Worm (Caenorhabditis elegans) whole organism, L4/young adult: ENCODE data around the gene unc-77.

Experiments used
- W03F9.2 ChIP-seq: fragments of 150-350 bp; optimal IDR thresholded peaks from 2 replicates; lab custom pipeline; 2014; ENCODE audit warnings: missing biosample characterization, missing genetic modification characterization
- dao-5 ChIP-seq: sonication (generic microtip); optimal IDR thresholded peaks from 2 replicates; lab custom pipeline; 2016; ENCODE audit warnings: missing genotype, missing genetic modification characterization, moderate library complexity, missing compliant biosample characterization
- him-1 ChIP-seq: sonication (generic microtip); optimal IDR thresholded peaks from 2 replicates; lab custom pipeline; 2016; ENCODE audit warnings: missing genotype, missing genetic modification reagents, missing genetic modification characterization, missing compliant biosample characterization

The unc-77 gene

DNA sequence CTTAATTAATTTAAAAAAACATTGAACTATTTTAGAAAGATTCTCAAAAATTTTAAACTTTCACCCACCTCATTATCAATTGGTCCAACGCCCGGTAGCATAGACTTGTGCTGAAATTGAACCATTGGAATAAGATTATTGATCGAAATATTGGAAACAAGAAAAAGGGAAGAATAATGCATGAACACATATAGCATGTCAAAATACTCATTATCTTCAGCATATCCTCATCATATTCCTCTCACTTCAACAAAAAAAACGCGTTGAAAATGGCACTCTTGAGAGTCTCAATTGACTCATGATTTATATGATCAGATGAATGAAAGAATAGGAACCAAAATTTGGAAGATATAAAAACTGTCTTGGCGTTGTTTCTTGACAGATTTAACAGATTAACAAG lies at the start of gene unc-77:
Gene unc-77 (minus strand): TSS at position 101 of the 400 bp plus-strand sequence.
- TF ChIP-seq W03F9.2 (tag; lab: Kevin White, UChicago) (no peak), dao-5 (tag; lab: Kevin White, UChicago) (no peak), him-1 (tag; lab: Kevin White, UChicago) (no peak)

DNA sequence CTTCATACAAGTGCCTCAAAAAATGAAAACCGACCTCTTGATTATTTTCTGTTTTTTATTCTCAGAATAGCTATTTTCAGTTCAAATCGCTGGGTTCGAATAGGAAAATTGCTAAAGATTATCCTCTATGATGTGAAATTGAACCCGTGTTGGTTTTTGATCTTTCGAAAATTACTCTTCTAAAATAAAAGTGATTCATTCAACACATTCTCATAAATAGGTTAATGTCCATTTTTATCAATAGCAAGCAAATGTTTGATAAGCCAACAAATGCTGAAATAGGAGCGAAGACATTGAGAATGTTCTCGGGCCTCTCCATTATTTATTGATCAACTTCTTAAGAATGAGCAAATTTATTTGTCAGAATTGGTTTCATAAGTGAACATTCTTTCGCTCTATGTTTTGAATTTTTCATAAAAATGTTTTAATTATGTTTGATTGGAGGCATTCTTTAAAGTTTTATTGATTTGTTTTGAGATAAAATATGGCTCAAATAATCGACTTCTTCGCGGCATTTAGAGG lies 49.2 kb upstream of the unc-77 start, which contains the start of gene F58F9.3:
Gene F58F9.3 (plus strand): TSS at position 472 of the 522 bp plus-strand sequence.
- TF ChIP-seq dao-5 (tag; lab: Kevin White, UChicago) (no peak), W03F9.2 (tag; lab: Kevin White, UChicago) (no peak), him-1 (tag; lab: Kevin White, UChicago) (no peak)

DNA sequence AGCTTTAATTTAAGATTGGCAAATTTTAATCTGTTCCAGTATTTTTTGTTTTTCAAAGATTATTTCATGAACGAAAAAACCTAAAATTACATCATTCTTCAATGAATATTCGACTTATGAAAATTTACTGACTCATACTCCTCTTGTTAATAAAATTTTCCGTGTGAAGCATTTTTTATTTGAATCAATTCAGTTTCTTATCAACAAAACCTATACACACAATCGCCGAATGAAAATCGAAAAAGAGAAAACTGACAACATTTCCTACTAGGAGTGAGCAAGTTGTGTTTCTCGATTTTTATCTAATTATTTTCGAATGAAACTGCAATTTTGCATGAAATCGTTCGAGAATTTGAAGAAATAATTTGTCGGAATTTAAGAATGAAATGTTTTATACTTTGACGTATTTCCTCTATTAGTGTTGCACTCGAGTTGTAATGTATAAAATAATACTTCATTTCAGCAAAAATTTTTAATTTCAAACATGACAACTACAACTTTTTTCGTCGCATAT lies 47.0 kb upstream of the unc-77 start, which contains the start of gene F58F9.4:
Gene F58F9.4 (plus strand): TSS at position 464 of the 514 bp plus-strand sequence.
- TF ChIP-seq W03F9.2 (tag; lab: Kevin White, UChicago) (no peak), dao-5 (tag; lab: Kevin White, UChicago) (no peak), him-1 (tag; lab: Kevin White, UChicago) (no peak)

DNA sequence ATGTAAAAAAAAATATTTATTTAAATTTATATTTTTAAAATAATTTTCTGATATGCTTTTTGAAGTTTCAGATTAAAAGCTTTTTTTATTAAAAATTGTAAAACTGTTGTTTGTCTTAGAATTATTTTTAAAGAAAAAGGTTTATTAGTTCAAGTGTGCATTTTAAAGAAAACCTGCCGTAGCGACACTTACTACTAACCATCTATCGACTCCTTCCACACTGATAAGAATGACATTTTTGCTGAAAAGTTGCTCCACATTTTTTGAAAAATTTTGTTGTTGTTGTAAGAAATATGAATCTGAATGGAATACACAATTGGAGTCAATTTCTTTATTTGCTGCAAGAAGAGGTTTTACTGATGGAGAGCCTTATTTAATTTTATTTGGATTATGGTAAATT lies 44.3 kb upstream of the unc-77 start, which contains the start of gene C49A9.1:
Gene C49A9.1 (plus strand): TSS at position 217 of the 400 bp plus-strand sequence.
- TF ChIP-seq him-1 (tag; lab: Kevin White, UChicago) (no peak), W03F9.2 (tag; lab: Kevin White, UChicago) (no peak), dao-5 (tag; lab: Kevin White, UChicago) (no peak)

DNA sequence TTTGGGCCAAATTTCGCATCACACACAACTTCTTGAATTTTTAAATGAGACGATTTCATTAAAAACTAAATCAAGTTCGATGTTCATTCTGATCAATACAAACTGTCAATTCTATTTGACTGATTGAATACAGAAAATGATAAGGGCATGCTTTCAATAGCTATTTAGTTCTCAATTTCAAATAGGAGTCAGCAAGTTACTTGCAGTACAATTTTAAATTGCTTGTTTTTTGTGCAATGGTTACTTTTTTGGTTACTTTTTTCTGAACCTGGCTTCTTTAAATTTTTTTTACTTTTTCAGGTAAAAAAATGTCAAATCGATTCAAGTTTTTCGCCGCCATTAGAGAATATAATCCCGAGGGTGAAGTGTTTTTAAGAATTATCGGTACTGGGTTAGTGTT lies 41.5 kb upstream of the unc-77 start, which contains the start of gene C49A9.2:
Gene C49A9.2 (plus strand): TSS at position 301 of the 400 bp plus-strand sequence.
- no peak for TF ChIP-seq W03F9.2 (tag; lab: Kevin White, UChicago)
- TF ChIP-seq him-1 (tag; lab: Kevin White, UChicago) = no peak
- no peak for TF ChIP-seq dao-5 (tag; lab: Kevin White, UChicago)

DNA sequence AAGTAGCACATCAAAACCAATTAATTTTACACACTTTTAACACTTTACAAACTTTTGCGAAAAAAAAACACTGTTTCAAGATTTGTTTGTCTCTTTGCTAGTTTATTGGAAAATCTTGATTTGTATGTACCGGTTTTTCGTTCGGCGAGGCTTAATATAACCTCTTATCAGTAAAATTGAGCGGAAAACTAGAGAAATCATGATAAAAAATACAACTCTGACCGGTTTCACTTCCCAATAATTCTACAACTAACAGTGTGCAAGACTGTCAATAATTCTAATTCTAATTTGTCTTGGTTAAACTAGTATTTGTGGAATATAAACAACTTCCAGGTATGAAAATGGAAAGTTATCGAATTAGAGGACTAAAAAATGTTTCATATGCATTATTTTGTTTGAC lies 38.2 kb upstream of the unc-77 start, which contains the start of gene C49A9.3:
Gene C49A9.3 (plus strand): TSS at position 212 of the 400 bp plus-strand sequence.
- TF ChIP-seq him-1 (tag; lab: Kevin White, UChicago) = no peak
- TF ChIP-seq W03F9.2 (tag; lab: Kevin White, UChicago) = no peak
- no peak for TF ChIP-seq dao-5 (tag; lab: Kevin White, UChicago)

DNA sequence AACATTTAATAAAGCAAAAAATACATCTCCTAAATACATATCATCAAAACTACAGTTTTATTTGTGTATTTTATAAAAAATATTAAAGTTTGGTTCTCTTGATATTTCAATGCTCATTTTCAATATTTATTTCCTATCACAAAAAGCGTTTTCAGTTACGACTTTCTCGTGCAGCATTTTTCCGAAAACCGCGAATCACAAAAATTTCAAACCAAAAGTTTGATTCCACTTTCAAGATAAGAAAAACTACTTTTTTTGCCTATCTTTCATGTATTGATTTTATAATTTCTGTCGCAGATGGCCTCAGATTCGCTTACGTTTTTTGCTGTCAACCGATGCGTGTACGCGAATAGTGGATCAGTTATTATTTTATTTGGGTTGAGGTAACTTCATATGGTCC lies 35.8 kb upstream of the unc-77 start, which contains the start of gene C49A9.4:
Gene C49A9.4 (plus strand): TSS at position 265 of the 400 bp plus-strand sequence.
- no peak for TF ChIP-seq him-1 (tag; lab: Kevin White, UChicago)
- no peak for TF ChIP-seq dao-5 (tag; lab: Kevin White, UChicago)
- no peak for TF ChIP-seq W03F9.2 (tag; lab: Kevin White, UChicago)

DNA sequence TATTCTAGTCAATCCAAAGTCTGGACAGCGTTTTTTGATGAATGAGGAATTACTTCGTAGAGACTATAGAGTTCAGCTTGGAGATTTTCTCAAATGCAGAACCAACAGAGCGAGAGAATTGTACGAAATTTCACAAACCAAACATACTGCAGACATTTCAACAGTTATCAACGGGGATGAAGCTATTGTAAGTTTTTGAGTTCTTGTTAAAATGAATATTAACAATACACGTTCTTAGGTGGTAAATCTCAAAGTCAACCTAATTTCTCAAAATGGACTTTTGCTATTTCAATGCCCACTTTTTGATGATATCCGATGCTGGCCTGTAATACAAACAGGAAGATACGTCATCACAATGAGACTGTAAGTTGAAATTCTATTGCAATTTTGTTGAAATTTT lies 33.8 kb upstream of the unc-77 start:
- no peak for TF ChIP-seq him-1 (tag; lab: Kevin White, UChicago)
- no peak for TF ChIP-seq dao-5 (tag; lab: Kevin White, UChicago)
- no peak for TF ChIP-seq W03F9.2 (tag; lab: Kevin White, UChicago)

DNA sequence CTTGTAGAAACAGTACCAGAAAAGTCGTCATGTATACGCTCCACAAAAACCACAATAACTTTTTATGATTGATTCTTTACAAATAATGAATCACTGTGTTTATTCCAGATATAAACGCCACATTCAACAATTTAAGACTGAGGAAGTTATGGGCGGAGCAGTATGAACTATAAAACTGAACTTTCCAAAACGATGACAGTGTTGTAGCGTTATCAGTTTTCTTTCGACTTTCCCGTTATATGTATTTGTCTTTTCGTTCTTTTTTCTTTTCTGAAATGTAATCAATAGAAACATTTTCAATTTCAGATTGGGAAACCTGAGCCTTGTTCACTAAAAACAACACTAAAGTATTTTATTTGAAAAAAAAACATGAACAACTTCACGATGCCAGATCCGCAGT lies 33.4 kb upstream of the unc-77 start, which contains the start of gene C49A9.9:
Gene C49A9.9 (plus strand): TSS at position 307 of the 400 bp plus-strand sequence.
- TF ChIP-seq him-1 (tag; lab: Kevin White, UChicago) (no peak), dao-5 (tag; lab: Kevin White, UChicago) (no peak), W03F9.2 (tag; lab: Kevin White, UChicago) (no peak)

DNA sequence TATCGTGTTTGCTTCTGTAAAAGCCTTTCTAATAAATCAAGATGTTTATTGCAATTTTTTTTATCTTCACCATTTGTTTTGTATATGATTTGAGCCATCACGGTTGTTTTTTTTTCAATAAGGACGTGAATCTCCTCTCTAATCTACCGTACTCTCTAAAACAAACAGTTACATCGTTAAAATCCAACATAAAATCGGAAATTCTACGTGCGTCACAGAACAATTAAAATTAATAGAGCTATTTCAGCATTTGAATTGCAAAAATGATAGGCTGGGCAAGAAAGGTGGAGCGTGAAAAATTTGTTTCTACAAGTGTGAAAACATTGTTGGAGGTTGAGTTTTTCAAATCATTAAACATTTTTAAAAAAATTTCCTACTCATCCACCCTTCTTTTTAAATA lies 29.7 kb upstream of the unc-77 start, which contains the start of gene C49A9.5:
Gene C49A9.5 (plus strand): TSS at position 271 of the 400 bp plus-strand sequence.
- no peak for TF ChIP-seq him-1 (tag; lab: Kevin White, UChicago)
- TF ChIP-seq dao-5 (tag; lab: Kevin White, UChicago) = no peak
- TF ChIP-seq W03F9.2 (tag; lab: Kevin White, UChicago) = no peak

DNA sequence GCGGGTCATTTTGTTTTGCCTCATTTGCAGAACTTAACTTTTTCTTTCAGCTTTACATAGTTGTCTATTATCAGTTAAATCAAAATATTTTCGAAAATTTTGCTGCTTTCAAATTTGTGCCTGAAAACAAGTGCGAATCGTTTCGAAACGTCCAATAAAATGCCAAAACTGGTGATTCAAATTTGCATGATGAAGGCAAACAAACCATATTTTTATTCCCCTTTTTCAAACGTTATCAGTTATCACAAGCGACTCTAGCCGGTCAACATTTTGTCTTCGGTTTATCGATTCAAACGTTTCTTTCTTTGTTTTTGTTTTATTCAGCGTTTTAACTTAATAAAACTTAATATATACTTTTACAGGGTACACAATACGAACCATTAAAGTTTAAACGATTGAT lies 26.9 kb upstream of the unc-77 start, which contains the start of the genes ugt-24 and C49A9.6:
Gene ugt-24 (minus strand): TSS at position 147 of the 400 bp plus-strand sequence.
Gene C49A9.6 (plus strand): TSS at position 363 of the 400 bp plus-strand sequence.
- TF ChIP-seq dao-5 (tag; lab: Kevin White, UChicago) (no peak), him-1 (tag; lab: Kevin White, UChicago) (no peak)

DNA sequence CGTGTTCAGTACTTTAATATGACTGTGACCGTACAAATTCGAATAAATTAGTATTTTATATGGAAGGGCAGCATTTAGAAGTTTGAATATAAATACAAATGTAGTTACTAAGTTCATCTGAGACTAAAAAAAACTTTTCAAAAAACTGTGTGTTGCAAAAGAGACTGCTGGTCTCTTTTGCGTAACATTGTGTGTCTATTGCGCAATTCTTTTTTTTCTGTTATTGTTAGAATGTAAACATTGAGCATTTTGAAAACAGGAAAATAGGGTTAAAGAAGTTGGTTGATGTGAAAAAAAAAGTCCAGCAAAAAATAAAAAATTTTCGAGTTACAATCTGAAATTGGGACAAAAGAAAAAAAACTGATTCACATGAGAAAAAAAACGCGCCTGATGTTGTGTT lies 25.7 kb upstream of the unc-77 start:
- TF ChIP-seq W03F9.2 (tag; lab: Kevin White, UChicago) (no peak), him-1 (tag; lab: Kevin White, UChicago) (no peak), dao-5 (tag; lab: Kevin White, UChicago) (no peak)

DNA sequence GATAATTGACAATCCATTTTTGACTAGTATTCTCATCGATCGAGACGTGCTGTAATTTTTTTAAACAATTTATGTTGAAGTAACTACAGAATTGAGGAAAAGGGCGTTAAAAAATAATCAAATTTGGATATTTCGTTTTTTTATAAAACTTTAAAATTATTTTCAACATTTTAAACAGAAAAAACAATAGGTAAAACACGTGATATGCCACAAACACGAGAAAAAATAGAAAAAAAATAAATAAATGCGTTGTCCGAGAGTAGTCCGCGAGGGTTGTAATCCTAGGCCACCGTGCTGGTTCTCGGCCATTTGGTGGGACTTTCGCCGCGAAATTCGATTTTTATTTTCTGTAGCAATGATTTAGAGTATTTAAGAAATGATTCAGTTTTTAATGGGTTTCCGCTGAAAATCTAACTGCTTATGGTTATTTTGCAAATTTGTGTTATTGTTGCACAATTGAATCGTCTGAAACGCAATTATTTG lies 22.7 kb upstream of the unc-77 start, which contains the start of gene C49A9.10:
Gene C49A9.10 (minus strand): TSS at position 51 of the 483 bp plus-strand sequence.
- TF ChIP-seq him-1 (tag; lab: Kevin White, UChicago) (peak; percentile 74), dao-5 (tag; lab: Kevin White, UChicago) (no peak), W03F9.2 (tag; lab: Kevin White, UChicago) (peak; percentile 90)
